Worm (Caenorhabditis elegans) whole organism, late embryonic: Measurements from ENCODE around the gene unc-49.

Experiments used
- K09A11.1 ChIP-seq: sonication (generic microtip); optimal IDR thresholded peaks from 2 replicates; lab custom pipeline; 2017; ENCODE audit warnings: antibody characterized with exemption, mild to moderate bottlenecking, missing genetic modification characterization, missing compliant biosample characterization; ENCODE audit not compliant: insufficient read depth
- T23F11.4 ChIP-seq: fragments of 200-800 bp; sonication (Bioruptor generic); optimal IDR thresholded peaks from 2 replicates; lab custom pipeline; 2018; ENCODE audit warnings: mild to moderate bottlenecking, missing genetic modification characterization, missing compliant biosample characterization
- ceh-48 ChIP-seq: sonication (generic microtip); optimal IDR thresholded peaks from 2 replicates; lab custom pipeline; 2016; ENCODE audit warnings: missing genetic modification characterization, inconsistent platforms, missing compliant biosample characterization
- eyg-1 ChIP-seq: sonication (generic microtip); optimal IDR thresholded peaks from 2 replicates; lab custom pipeline; 2016; ENCODE audit warnings: missing genotype, missing genetic modification characterization, missing compliant biosample characterization
- gmeb-2 ChIP-seq: sonication (generic microtip); optimal IDR thresholded peaks from 2 replicates; lab custom pipeline; 2016; ENCODE audit warnings: missing genetic modification characterization, inconsistent platforms, missing compliant biosample characterization
- hlh-6 ChIP-seq: sonication (generic microtip); optimal IDR thresholded peaks from 2 replicates; lab custom pipeline; 2016; ENCODE audit warnings: missing genotype, missing genetic modification characterization, missing compliant biosample characterization
- lim-6 ChIP-seq: sonication (generic microtip); optimal IDR thresholded peaks from 2 replicates; lab custom pipeline; 2016; ENCODE audit warnings: missing genetic modification characterization, missing compliant biosample characterization
- npax-4 ChIP-seq: sonication (generic microtip); optimal IDR thresholded peaks from 2 replicates; lab custom pipeline; 2016; ENCODE audit warnings: missing genetic modification characterization, missing compliant biosample characterization
- pha-2 ChIP-seq: sonication (generic microtip); optimal IDR thresholded peaks from 2 replicates; lab custom pipeline; 2017; ENCODE audit warnings: mild to moderate bottlenecking, missing genetic modification characterization, missing compliant biosample characterization
- pha-4 ChIP-seq: fragments of 150-350 bp; optimal IDR thresholded peaks from 2 replicates; lab custom pipeline; 2018; ENCODE audit warnings: missing biosample characterization, missing genetic modification reagents, missing genetic modification characterization
- pros-1 ChIP-seq: fragments of 150-350 bp; optimal IDR thresholded peaks from 2 replicates; lab custom pipeline; 2014; ENCODE audit warnings: missing biosample characterization, missing genetic modification reagents, missing genetic modification characterization
- syd-9 ChIP-seq: sonication (generic microtip); optimal IDR thresholded peaks from 2 replicates; lab custom pipeline; 2016; ENCODE audit warnings: mild to moderate bottlenecking, missing genetic modification characterization, moderate library complexity, missing compliant biosample characterization
- unc-3 ChIP-seq, 2 experiments: fragments of 200-800 bp in 1 of 2; sonication (Bioruptor generic) in 1 of 2; sonication (generic microtip) in 1 of 2; conservative IDR thresholded peaks in 1 of 2; optimal IDR thresholded peaks in 1 of 2; 2 replicates each; pipeline versions ENCODE4 v1.3.6 to Lab custom; 2016 to 2022; ENCODE audit warnings: missing compliant biosample characterization in 2 of 2, missing genetic modification characterization in 2 of 2, missing genetic modification reagents in 1 of 2
- unc-42 ChIP-seq: sonication (generic microtip); optimal IDR thresholded peaks from 2 replicates; lab custom pipeline; 2016; ENCODE audit warnings: missing genotype, missing genetic modification characterization, missing compliant biosample characterization
- ztf-16 ChIP-seq: sonication (generic microtip); optimal IDR thresholded peaks from 2 replicates; lab custom pipeline; 2017; ENCODE audit warnings: missing genetic modification characterization, missing compliant biosample characterization

Gene unc-49

ce11 chrIII:10575320-10575719 is 54.8 kb downstream of the unc-49 start, which contains the start of gene Y45F3A.4:
Gene Y45F3A.4 (minus strand): TSS chrIII:10575420.
- TF ChIP-seq gmeb-2 (tag; lab: Kevin White, UChicago), result no peak
- TF ChIP-seq unc-3 (GFP tag; conservative IDR thresholded peaks at IDR 0.05; lab: Robert Waterston, UW), result no peak
- no peak for TF ChIP-seq unc-3 (tag; optimal IDR thresholded peaks at IDR 0.05; lab: Kevin White, UChicago)
- TF ChIP-seq eyg-1, result no peak
- TF ChIP-seq syd-9 (tag; lab: Kevin White, UChicago), result no peak
- TF ChIP-seq unc-42 (tag; lab: Kevin White, UChicago), result no peak
- no peak for TF ChIP-seq pros-1
- TF ChIP-seq npax-4 (tag; lab: Kevin White, UChicago), result no peak
- TF ChIP-seq ceh-48 (tag; lab: Kevin White, UChicago), result no peak
- TF ChIP-seq ztf-16 (tag; lab: Kevin White, UChicago), result no peak

ce11 chrIII:10577782-10578181 is 57.2 kb downstream of the unc-49 start:
- TF ChIP-seq unc-42 (tag; lab: Kevin White, UChicago), result peak; percentile 13
- TF ChIP-seq lim-6 (tag; lab: Kevin White, UChicago), result no peak

ce11 chrIII:10578873-10579272 is 58.3 kb downstream of the unc-49 start:
- TF ChIP-seq unc-42 (tag; lab: Kevin White, UChicago) (peak; percentile 20), ztf-16 (tag; lab: Kevin White, UChicago) (no peak), hlh-6 (tag; lab: Kevin White, UChicago) (no peak), K09A11.1 (no peak), pha-2 (tag; lab: Kevin White, UChicago) (no peak), pha-4 (tag; lab: Kevin White, UChicago) (no peak), unc-3 (GFP tag; conservative IDR thresholded peaks at IDR 0.05; lab: Robert Waterston, UW) (no peak), unc-3 (tag; optimal IDR thresholded peaks at IDR 0.05; lab: Kevin White, UChicago) (no peak), T23F11.4 (GFP tag; lab: Kevin White, UChicago) (no peak)
- TF ChIP-seq, all 69 proteins: peak for 1

ce11 chrIII:10580206-10580605 is 59.6 kb downstream of the unc-49 start:
- TF ChIP-seq K09A11.1, result no peak
- peak; percentile 13 for TF ChIP-seq unc-42 (tag; lab: Kevin White, UChicago)
- TF ChIP-seq, all 69 proteins: peak for 1
